Worm (Caenorhabditis elegans) whole organism, young adult: ENCODE results near the gene R07B7.8.

ENCODE experiments used
- ceh-91 ChIP-seq: fragments of 200-800 bp; sonication (Bioruptor generic); IDR thresholded peaks from 2 replicates; pipeline ENCODE4 v1.3.6; 2022; ENCODE audit warnings: missing genetic modification reagents, missing genetic modification characterization, missing compliant biosample characterization
- nfyb-1 ChIP-seq: fragments of 200-800 bp; sonication (Bioruptor generic); IDR thresholded peaks from 2 replicates; pipeline ENCODE4 v1.3.6; 2022; ENCODE audit warnings: missing genetic modification reagents, missing genetic modification characterization, missing compliant biosample characterization
- pha-4 ChIP-seq: fragments of 150-350 bp; sonication (generic microtip); optimal IDR thresholded peaks from 2 replicates; lab custom pipeline; 2014; ENCODE audit warnings: missing biosample characterization, missing genetic modification reagents, missing genetic modification characterization
- sea-2 ChIP-seq: fragments of 200-800 bp; sonication (Bioruptor generic); IDR thresholded peaks from 2 replicates; pipeline ENCODE4 v1.3.6; 2022; ENCODE audit warnings: missing genetic modification characterization, missing compliant biosample characterization
- snpc-4 ChIP-seq, 5 experiments: fragments of 150-350 bp in 1 of 5; sonication (generic microtip) in 4 of 5; optimal IDR thresholded peaks; 2 replicates each; lab custom pipeline; 2014 to 2018; ENCODE audit warnings: missing genetic modification characterization in 5 of 5, missing biosample characterization in 3 of 5, antibody characterized with exemption in 2 of 5, mild to moderate bottlenecking in 2 of 5, missing compliant biosample characterization in 2 of 5, missing genotype in 2 of 5, moderate library complexity in 2 of 5, missing genetic modification reagents in 1 of 5
- zfh-2 ChIP-seq: fragments of 200-800 bp; sonication (Bioruptor generic); conservative IDR thresholded peaks from 2 replicates; pipeline ENCODE4 v1.3.6; 2022; ENCODE audit warnings: missing genetic modification reagents, missing genetic modification characterization, missing compliant biosample characterization
- ztf-18 ChIP-seq: sonication (generic microtip); optimal IDR thresholded peaks from 2 replicates; lab custom pipeline; 2016; ENCODE audit warnings: missing genotype, mild to moderate bottlenecking, missing genetic modification characterization, missing compliant biosample characterization
- ztf-26 ChIP-seq: sonication (generic microtip); optimal IDR thresholded peaks from 2 replicates; lab custom pipeline; 2017; ENCODE audit warnings: missing genetic modification characterization, missing compliant biosample characterization

- TF ChIP-seq snpc-4 (GFP tag; optimal IDR thresholded peaks at IDR 0.05; lab: Kevin White, UChicago) (no peak), snpc-4 (tag; optimal IDR thresholded peaks at IDR 0.05; lab: Kevin White, UChicago) (no peak), pha-4 (tag; lab: Kevin White, UChicago) (no peak), ztf-18 (tag; lab: Kevin White, UChicago) (no peak), sea-2 (GFP tag; lab: Robert Waterston, UW) (no peak), nfyb-1 (GFP tag; lab: Robert Waterston, UW) (no peak), ztf-26 (tag; lab: Kevin White, UChicago) (no peak), zfh-2 (GFP tag; lab: Robert Waterston, UW) (no peak), ceh-91 (no peak)
Observed at ce11 chrV:12114693-12115092, 30.6 kb upstream of the R07B7.8 start, which contains the start of gene spin-1.
